Worm (Caenorhabditis elegans) whole organism, L1 larva: ENCODE data around the gene fbxb-104.

Experiments used
- alr-1 ChIP-seq: fragments of 200-800 bp; sonication (Bioruptor generic); optimal IDR thresholded peaks from 2 replicates; lab custom pipeline; 2018; ENCODE audit warnings: borderline replicate concordance, mild to moderate bottlenecking, missing genetic modification characterization, missing compliant biosample characterization
- aly-2 ChIP-seq: fragments of 150-350 bp; optimal IDR thresholded peaks from 2 replicates; lab custom pipeline; 2014; ENCODE audit warnings: missing biosample characterization, missing genetic modification characterization
- ama-1 ChIP-seq: fragments of 150-350 bp; optimal IDR thresholded peaks from 2 replicates; lab custom pipeline; 2014
- ceh-63 ChIP-seq: fragments of 200-800 bp; sonication (Bioruptor generic); optimal IDR thresholded peaks from 2 replicates; lab custom pipeline; 2018; ENCODE audit warnings: mild to moderate bottlenecking, missing genetic modification characterization, missing compliant biosample characterization
- ceh-82 ChIP-seq, 3 experiments: fragments of 150-350 bp in 1 of 3; sonication (generic microtip) in 2 of 3; optimal IDR thresholded peaks; 2 replicates each; lab custom pipeline; 2014 to 2017; ENCODE audit warnings: missing biosample characterization in 3 of 3, missing genetic modification characterization in 3 of 3
- ceh-88 ChIP-seq: fragments of 200-800 bp; sonication (Bioruptor generic); IDR thresholded peaks from 2 replicates; pipeline ENCODE4 v1.3.6; 2022; ENCODE audit warnings: missing genetic modification characterization, missing compliant biosample characterization
- ces-1 ChIP-seq: fragments of 150-350 bp; optimal IDR thresholded peaks from 2 replicates; lab custom pipeline; 2014; ENCODE audit warnings: missing biosample characterization, missing genetic modification reagents, missing genetic modification characterization
- dpl-1 ChIP-seq, 3 experiments: fragments of 150-350 bp in 2 of 3; sonication (generic microtip) in 1 of 3; optimal IDR thresholded peaks; 2 replicates each; lab custom pipeline; 2014 to 2017; ENCODE audit warnings: missing biosample characterization in 3 of 3, missing genetic modification characterization in 3 of 3, missing genetic modification reagents in 3 of 3
- dsc-1 ChIP-seq: sonication (generic microtip); optimal IDR thresholded peaks from 2 replicates; lab custom pipeline; 2016; ENCODE audit warnings: mild to moderate bottlenecking, missing genetic modification characterization, missing compliant biosample characterization
- efl-1 ChIP-seq, 4 experiments: fragments of 150-350 bp; optimal IDR thresholded peaks in 3 of 4; peaks in 1 of 4; 1 replicate in 1 of 4; 2 replicates in 3 of 4; lab custom pipeline; 2014; ENCODE audit warnings: missing biosample characterization in 2 of 4, missing genetic modification characterization in 2 of 4, missing genetic modification reagents in 2 of 4
- egl-13 ChIP-seq: sonication (generic microtip); optimal IDR thresholded peaks from 2 replicates; lab custom pipeline; 2016; ENCODE audit warnings: missing genotype, missing genetic modification reagents, missing genetic modification characterization, missing compliant biosample characterization
- egl-27 ChIP-seq, 2 experiments: fragments of 150-350 bp in 1 of 2; sonication (generic microtip); optimal IDR thresholded peaks; 3 replicates each; lab custom pipeline; 2017 to 2018; ENCODE audit warnings: missing biosample characterization in 2 of 2, missing genetic modification characterization in 2 of 2, missing genetic modification reagents in 2 of 2
- elt-2 ChIP-seq: sonication (generic microtip); optimal IDR thresholded peaks from 2 replicates; lab custom pipeline; 2016; ENCODE audit warnings: missing genetic modification characterization, mild to moderate bottlenecking, inconsistent platforms, missing compliant biosample characterization, missing genetic modification reagents
- elt-3 ChIP-seq, 6 experiments: fragments of 150-350 bp in 1 of 6; sonication (generic microtip); optimal IDR thresholded peaks; 2 replicates each; lab custom pipeline; 2017 to 2018; ENCODE audit warnings: missing biosample characterization in 6 of 6, missing genetic modification characterization in 6 of 6, inconsistent platforms in 1 of 6
- ets-5 ChIP-seq: fragments of 200-800 bp; sonication (Bioruptor generic); IDR thresholded peaks from 2 replicates; pipeline ENCODE4 v1.3.6; 2022; ENCODE audit warnings: missing genetic modification characterization, missing compliant biosample characterization
- fkh-10 ChIP-seq: sonication (generic microtip); optimal IDR thresholded peaks from 2 replicates; lab custom pipeline; 2017; ENCODE audit warnings: missing biosample characterization, missing genetic modification reagents, missing genetic modification characterization
- fkh-8 ChIP-seq: sonication (generic microtip); optimal IDR thresholded peaks from 2 replicates; lab custom pipeline; 2016; ENCODE audit warnings: mild to moderate bottlenecking, missing genetic modification characterization, missing compliant biosample characterization
- grh-1 ChIP-seq: fragments of 200-800 bp; sonication (Bioruptor generic); IDR thresholded peaks from 2 replicates; pipeline ENCODE4 v1.3.6; 2022; ENCODE audit warnings: missing genetic modification reagents, missing genetic modification characterization, missing compliant biosample characterization
- jun-1 ChIP-seq: fragments of 150-350 bp; optimal IDR thresholded peaks from 2 replicates; lab custom pipeline; 2014; ENCODE audit warnings: missing biosample characterization, missing genetic modification reagents, missing genetic modification characterization
- lin-15B ChIP-seq: fragments of 150-350 bp; sonication (generic microtip); optimal IDR thresholded peaks from 3 replicates; lab custom pipeline; 2014; ENCODE audit warnings: missing biosample characterization, missing genetic modification characterization
- lin-35 ChIP-seq, 2 experiments: fragments of 150-350 bp; optimal IDR thresholded peaks; 2 replicates each; lab custom pipeline; 2014; ENCODE audit warnings: missing biosample characterization in 2 of 2, missing genetic modification characterization in 2 of 2, missing genetic modification reagents in 2 of 2
- lin-39 ChIP-seq: fragments of 150-350 bp; optimal IDR thresholded peaks from 2 replicates; lab custom pipeline; 2014; ENCODE audit warnings: missing biosample characterization, missing genetic modification reagents, missing genetic modification characterization
- lsy-2 ChIP-seq, 2 experiments: fragments of 150-350 bp; optimal IDR thresholded peaks; 2 replicates each; lab custom pipeline; 2014; ENCODE audit warnings: missing biosample characterization in 2 of 2, missing genetic modification characterization in 2 of 2
- mef-2 ChIP-seq: fragments of 150-350 bp; optimal IDR thresholded peaks from 2 replicates; lab custom pipeline; 2014; ENCODE audit warnings: missing biosample characterization, missing genetic modification characterization
- mep-1 ChIP-seq: fragments of 150-350 bp; optimal IDR thresholded peaks from 2 replicates; lab custom pipeline; 2014; ENCODE audit warnings: missing biosample characterization, missing genetic modification characterization
- nhr-11 ChIP-seq: fragments of 150-350 bp; optimal IDR thresholded peaks from 2 replicates; lab custom pipeline; 2014; ENCODE audit warnings: missing biosample characterization, missing genetic modification characterization
- nhr-19 ChIP-seq: fragments of 200-800 bp; sonication (Bioruptor generic); conservative IDR thresholded peaks from 2 replicates; pipeline ENCODE4 v1.3.6; 2022; ENCODE audit warnings: missing genetic modification characterization, missing compliant biosample characterization
- nhr-20 ChIP-seq: sonication (generic microtip); optimal IDR thresholded peaks from 2 replicates; lab custom pipeline; 2016; ENCODE audit warnings: mild to moderate bottlenecking, missing genetic modification characterization, missing compliant biosample characterization
- nhr-237 ChIP-seq: fragments of 150-350 bp; optimal IDR thresholded peaks from 2 replicates; lab custom pipeline; 2014; ENCODE audit warnings: missing biosample characterization, missing genetic modification characterization
- nhr-28 ChIP-seq: fragments of 150-350 bp; optimal IDR thresholded peaks from 2 replicates; lab custom pipeline; 2014; ENCODE audit warnings: missing biosample characterization, missing genetic modification characterization
- nhr-47 ChIP-seq: sonication (generic microtip); optimal IDR thresholded peaks from 2 replicates; lab custom pipeline; 2016; ENCODE audit warnings: mild to moderate bottlenecking, missing genetic modification characterization, moderate library complexity, missing compliant biosample characterization
- nhr-71 ChIP-seq: sonication (generic microtip); optimal IDR thresholded peaks from 2 replicates; lab custom pipeline; 2016; ENCODE audit warnings: mild to moderate bottlenecking, missing genetic modification characterization, moderate library complexity, missing compliant biosample characterization
- nhr-76 ChIP-seq: sonication (generic microtip); optimal IDR thresholded peaks from 2 replicates; lab custom pipeline; 2017; ENCODE audit warnings: missing biosample characterization, missing genetic modification characterization
- nhr-77 ChIP-seq: fragments of 150-350 bp; optimal IDR thresholded peaks from 2 replicates; lab custom pipeline; 2014; ENCODE audit warnings: missing biosample characterization, missing genetic modification characterization
- nhr-85 ChIP-seq: sonication (generic microtip); peaks from one replicate; lab custom pipeline; 2016; ENCODE audit warnings: missing genetic modification characterization, inconsistent platforms, missing compliant biosample characterization
- nhr-90 ChIP-seq: sonication (generic microtip); optimal IDR thresholded peaks from 2 replicates; lab custom pipeline; 2016; ENCODE audit warnings: mild to moderate bottlenecking, missing genetic modification characterization, missing compliant biosample characterization; ENCODE audit not compliant: poor library complexity
- pqm-1 ChIP-seq: sonication (generic microtip); optimal IDR thresholded peaks from 3 replicates; lab custom pipeline; 2017; ENCODE audit warnings: missing biosample characterization, missing genetic modification characterization
- rnt-1 ChIP-seq: sonication (generic microtip); optimal IDR thresholded peaks from 2 replicates; lab custom pipeline; 2016; ENCODE audit warnings: mild to moderate bottlenecking, missing genetic modification characterization, moderate library complexity, missing compliant biosample characterization
- skn-1 ChIP-seq: fragments of 150-350 bp; optimal IDR thresholded peaks from 2 replicates; lab custom pipeline; 2014; ENCODE audit warnings: missing biosample characterization, missing genetic modification characterization
- snpc-4 ChIP-seq: fragments of 150-350 bp; optimal IDR thresholded peaks from 2 replicates; lab custom pipeline; 2014; ENCODE audit warnings: missing biosample characterization, missing genetic modification characterization
- snu-23 ChIP-seq: sonication (generic microtip); optimal IDR thresholded peaks from 2 replicates; lab custom pipeline; 2016; ENCODE audit warnings: missing genetic modification characterization, missing compliant biosample characterization
- sptf-1 ChIP-seq: fragments of 150-350 bp; optimal IDR thresholded peaks from 2 replicates; lab custom pipeline; 2014; ENCODE audit warnings: missing biosample characterization, missing genetic modification characterization
- tbx-2 ChIP-seq: sonication (generic microtip); optimal IDR thresholded peaks from 2 replicates; lab custom pipeline; 2016; ENCODE audit warnings: missing genetic modification characterization, missing compliant biosample characterization
- tlp-1 ChIP-seq: fragments of 150-350 bp; optimal IDR thresholded peaks from 2 replicates; lab custom pipeline; 2014; ENCODE audit warnings: missing biosample characterization, missing genetic modification characterization
- unc-130 ChIP-seq: fragments of 150-350 bp; optimal IDR thresholded peaks from 2 replicates; lab custom pipeline; 2017; ENCODE audit warnings: missing biosample characterization, missing genetic modification characterization, inconsistent platforms
- unc-30 ChIP-seq: sonication (generic microtip); optimal IDR thresholded peaks from 2 replicates; lab custom pipeline; 2017; ENCODE audit warnings: missing biosample characterization, missing genetic modification characterization
- unc-62 ChIP-seq: fragments of 150-350 bp; optimal IDR thresholded peaks from 2 replicates; lab custom pipeline; 2014; ENCODE audit warnings: missing biosample characterization, missing genetic modification reagents, missing genetic modification characterization
- unc-86 ChIP-seq: sonication (generic microtip); optimal IDR thresholded peaks from 2 replicates; lab custom pipeline; 2016; ENCODE audit warnings: missing genetic modification characterization, missing compliant biosample characterization
- unc-98 ChIP-seq: fragments of 200-800 bp; sonication (Bioruptor generic); IDR thresholded peaks from 2 replicates; pipeline ENCODE4 v1.3.6; 2022; ENCODE audit warnings: missing genetic modification characterization, missing compliant biosample characterization
- zip-4 ChIP-seq: fragments of 200-800 bp; sonication (Bioruptor generic); optimal IDR thresholded peaks from 2 replicates; lab custom pipeline; 2018; ENCODE audit warnings: mild to moderate bottlenecking, missing genetic modification characterization, moderate library complexity, missing compliant biosample characterization
- ztf-4 ChIP-seq: fragments of 150-350 bp; optimal IDR thresholded peaks from 2 replicates; lab custom pipeline; 2014; ENCODE audit warnings: missing biosample characterization, missing genetic modification characterization

The fbxb-104 gene

DNA sequence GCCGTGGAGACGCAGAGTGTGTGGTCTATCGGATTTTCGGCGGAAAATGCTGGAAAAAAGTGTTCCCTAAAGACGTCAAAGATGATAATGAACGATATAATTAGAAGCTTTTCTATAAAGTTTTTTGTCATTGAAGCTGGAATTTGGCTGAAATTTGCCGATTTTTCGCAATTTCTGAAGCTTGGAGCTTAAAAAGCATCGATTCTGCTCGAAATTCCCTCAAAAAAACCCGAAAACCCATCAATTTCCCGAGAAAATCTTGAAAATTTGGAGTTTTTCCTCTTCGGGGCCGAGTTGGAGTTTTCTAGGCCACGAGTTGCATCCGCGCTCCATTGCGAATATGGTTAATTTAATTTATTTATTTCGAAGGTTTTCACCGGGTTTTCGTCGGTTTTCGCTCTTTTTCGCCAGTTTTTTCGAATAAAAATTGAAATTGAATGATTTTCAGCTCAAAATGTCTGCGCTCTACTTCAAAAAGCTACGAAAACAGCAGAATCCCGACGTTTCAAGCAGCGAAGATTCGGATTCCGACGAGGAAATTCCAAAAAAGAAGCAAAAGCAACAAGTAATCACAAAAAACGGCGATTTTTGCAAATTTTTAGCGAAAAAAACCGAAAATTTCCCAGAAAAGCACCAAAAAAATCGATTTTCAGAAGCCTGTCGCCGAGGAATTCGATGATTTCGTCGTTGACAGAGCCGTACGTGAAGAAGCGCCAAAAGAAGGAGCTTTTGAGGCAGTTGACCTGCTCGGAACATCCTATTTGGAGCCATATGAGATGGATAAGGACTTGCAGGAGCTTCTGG lies 25.7 kb upstream of the fbxb-104 start, which contains the start of the genes col-71 and Y49F6B.2 (continued):
- peak; percentile 84 to 85 for TF ChIP-seq lsy-2 (tag; optimal IDR thresholded peaks at IDR 0.05; lab: Kevin White, UChicago)
- TF ChIP-seq ceh-63 (GFP tag; lab: Kevin White, UChicago) = no peak
- TF ChIP-seq ama-1 (lab: Kevin White, UChicago) = no peak
- peak; percentile 91 for TF ChIP-seq nhr-85 (tag; lab: Kevin White, UChicago)
- peak; percentile 80 for TF ChIP-seq unc-98 (GFP tag; lab: Robert Waterston, UW)
- TF ChIP-seq unc-86 (tag; lab: Kevin White, UChicago) = peak; percentile 75
- peak; percentile 57 for TF ChIP-seq grh-1 (GFP tag; lab: Robert Waterston, UW)
- TF ChIP-seq ces-1 = peak; percentile 85
- TF ChIP-seq ets-5 (GFP tag; lab: Robert Waterston, UW) = no peak
- peak; percentile 98 for TF ChIP-seq rnt-1 (tag; lab: Kevin White, UChicago)
- peak; percentile 76 to 82 (median 78) for TF ChIP-seq ceh-82 (tag; optimal IDR thresholded peaks at IDR 0.05; lab: Kevin White, UChicago)
- TF ChIP-seq mep-1 = peak; percentile 85
- TF ChIP-seq lin-39 = peak; percentile 64
- TF ChIP-seq efl-1 (optimal IDR thresholded peaks at IDR 0.05; lab: Kevin White, UChicago) = peak; percentile 78 to 79
- peak; percentile 80 to 97 for TF ChIP-seq efl-1 (GFP tag; optimal IDR thresholded peaks at IDR 0.05 in 1 of 2; lab: Kevin White, UChicago)
- TF ChIP-seq lin-35 (GFP tag; optimal IDR thresholded peaks at IDR 0.05; lab: Kevin White, UChicago) = peak; percentile 71 to 74
- TF ChIP-seq nhr-11 (tag; lab: Kevin White, UChicago) = peak; percentile 22
- peak; percentile 65 for TF ChIP-seq skn-1 (tag; lab: Kevin White, UChicago)
- no peak for TF ChIP-seq alr-1 (tag; lab: Kevin White, UChicago)
- peak; percentile 21 for TF ChIP-seq aly-2
- TF ChIP-seq elt-3 (tag; optimal IDR thresholded peaks at IDR 0.05; lab: Kevin White, UChicago) = peak in 2 of 6 experiments; percentile 21 to 40
- TF ChIP-seq sptf-1 (tag; lab: Kevin White, UChicago) = no peak
- peak; percentile 58 for TF ChIP-seq snpc-4
- peak; percentile 87 for TF ChIP-seq nhr-71 (tag; lab: Kevin White, UChicago)
- TF ChIP-seq pqm-1 = no peak
- no peak for TF ChIP-seq zip-4 (GFP tag; lab: Kevin White, UChicago)
- no peak for TF ChIP-seq ztf-4 (tag; lab: Kevin White, UChicago)
- TF ChIP-seq nhr-77 (tag; lab: Kevin White, UChicago) = peak; percentile 11
- peak; percentile 91 for TF ChIP-seq egl-13 (tag; lab: Kevin White, UChicago)
- TF ChIP-seq nhr-28 = no peak
- peak; percentile 31 for TF ChIP-seq jun-1 (tag; lab: Kevin White, UChicago)
- TF ChIP-seq lin-15B = peak; percentile 90
- peak; percentile 90 for TF ChIP-seq nhr-47 (tag; lab: Kevin White, UChicago)
- TF ChIP-seq nhr-20 (tag; lab: Kevin White, UChicago) = peak; percentile 76
- peak; percentile 89 for TF ChIP-seq tbx-2
- no peak for TF ChIP-seq nhr-76 (tag; lab: Kevin White, UChicago)
- peak; percentile 79 for TF ChIP-seq nhr-19 (GFP tag; lab: Robert Waterston, UW)
- TF ChIP-seq nhr-90 (tag; lab: Kevin White, UChicago) = peak; percentile 89
- TF ChIP-seq mef-2 = no peak
- peak; percentile 65 to 79 (median 74) for TF ChIP-seq dpl-1 (GFP tag; optimal IDR thresholded peaks at IDR 0.05; lab: Kevin White, UChicago)
- TF ChIP-seq unc-62 (GFP tag; lab: Kevin White, UChicago) = no peak
- TF ChIP-seq snu-23 (GFP tag; lab: Kevin White, UChicago) = peak; percentile 86
- no peak for TF ChIP-seq tlp-1 (tag; lab: Kevin White, UChicago)
- TF ChIP-seq nhr-237 (tag; lab: Kevin White, UChicago) = peak; percentile 40
- peak; percentile 86 for TF ChIP-seq fkh-8 (tag; lab: Kevin White, UChicago)
- TF ChIP-seq unc-30 (tag; lab: Kevin White, UChicago) = no peak
- peak; percentile 41; the same call in 1 of the 2 replicates for TF ChIP-seq ceh-88
- peak; percentile 24 for TF ChIP-seq unc-130 (tag; lab: Kevin White, UChicago)
- TF ChIP-seq dsc-1 = peak; percentile 94
- TF ChIP-seq elt-2 (tag; lab: Kevin White, UChicago) = peak; percentile 68
- peak; percentile 74 for TF ChIP-seq fkh-10 (GFP tag; lab: Kevin White, UChicago)
- TF ChIP-seq egl-27 (tag; optimal IDR thresholded peaks at IDR 0.05; lab: Kevin White, UChicago) = no peak
